Worm (Caenorhabditis elegans) whole organism, early embryonic: ENCODE results near the gene srsx-19.

Experiments used
- B0310.2 ChIP-seq: sonication (generic microtip); optimal IDR thresholded peaks from 2 replicates; lab custom pipeline; 2016; ENCODE audit warnings: mild to moderate bottlenecking, missing genetic modification characterization, missing compliant biosample characterization
- aly-1 ChIP-seq: sonication (generic microtip); optimal IDR thresholded peaks from 2 replicates; lab custom pipeline; 2016; ENCODE audit warnings: missing genetic modification characterization, missing compliant biosample characterization
- ama-1 ChIP-seq: fragments of 150-350 bp; optimal IDR thresholded peaks from 2 replicates; lab custom pipeline; 2014
- ceh-13 ChIP-seq: fragments of 200-800 bp; sonication (Bioruptor generic); optimal IDR thresholded peaks from 2 replicates; lab custom pipeline; 2018; ENCODE audit warnings: mild to moderate bottlenecking, missing genetic modification characterization, missing compliant biosample characterization
- ceh-36 ChIP-seq: sonication (generic microtip); optimal IDR thresholded peaks from 2 replicates; lab custom pipeline; 2016; ENCODE audit warnings: missing genetic modification characterization, inconsistent platforms, missing compliant biosample characterization
- ets-7 ChIP-seq: sonication (generic microtip); optimal IDR thresholded peaks from 2 replicates; lab custom pipeline; 2016; ENCODE audit warnings: missing genotype, missing genetic modification characterization, missing compliant biosample characterization
- flt-1 ChIP-seq: fragments of 200-800 bp; sonication (Bioruptor generic); IDR thresholded peaks from 2 replicates; pipeline ENCODE4 v1.3.6; 2022; ENCODE audit warnings: missing genetic modification characterization, missing compliant biosample characterization
- hmbx-1 ChIP-seq: sonication (generic microtip); optimal IDR thresholded peaks from 2 replicates; lab custom pipeline; 2016; ENCODE audit warnings: mild to moderate bottlenecking, missing genetic modification characterization, missing compliant biosample characterization
- hmg-4 ChIP-seq: fragments of 200-800 bp; sonication (Bioruptor generic); optimal IDR thresholded peaks from 2 replicates; lab custom pipeline; 2018; ENCODE audit warnings: mild to moderate bottlenecking, missing genetic modification characterization, missing compliant biosample characterization
- hnd-1 ChIP-seq: sonication (generic microtip); optimal IDR thresholded peaks from 2 replicates; lab custom pipeline; 2016; ENCODE audit warnings: missing genetic modification characterization, missing compliant biosample characterization
- scrt-1 ChIP-seq: fragments of 200-800 bp; sonication (Bioruptor generic); IDR thresholded peaks from 2 replicates; pipeline ENCODE4 v1.3.6; 2022; ENCODE audit warnings: missing genetic modification characterization, missing compliant biosample characterization
- sea-1 ChIP-seq: fragments of 200-800 bp; sonication (Bioruptor generic); conservative IDR thresholded peaks from 2 replicates; pipeline ENCODE4 v1.3.6; 2022; ENCODE audit warnings: missing genetic modification characterization, missing compliant biosample characterization
- tbx-11 ChIP-seq: fragments of 200-800 bp; sonication (Bioruptor generic); IDR thresholded peaks from 2 replicates; pipeline ENCODE4 v1.3.6; 2022; ENCODE audit warnings: missing genetic modification characterization, missing compliant biosample characterization
- tbx-37 ChIP-seq: fragments of 200-800 bp; sonication (Bioruptor generic); conservative IDR thresholded peaks from 2 replicates; pipeline ENCODE4 v1.3.6; 2022; ENCODE audit warnings: missing genetic modification reagents, missing genetic modification characterization, missing compliant biosample characterization

DNA sequence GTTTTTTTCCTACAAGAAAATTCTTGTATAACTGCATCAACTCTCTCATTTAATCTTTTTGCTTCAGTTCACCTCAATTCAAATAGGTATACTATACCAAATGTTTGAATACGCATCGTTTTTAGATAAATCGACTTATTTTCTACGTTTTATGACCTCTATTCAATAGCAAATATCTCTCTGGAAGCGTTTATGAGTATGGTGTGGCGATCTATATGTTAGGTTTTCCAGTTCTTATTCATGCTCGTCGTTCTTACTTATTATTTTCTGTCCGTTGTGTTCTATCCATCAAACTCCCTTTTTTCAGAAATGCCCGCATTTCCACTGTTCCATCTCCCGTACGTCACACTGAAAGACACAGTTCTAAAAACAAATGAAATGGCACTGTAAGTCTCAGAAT, 6.9 kb upstream of the srsx-19 start, which contains the start of gene T22G5.3:
- no peak for TF ChIP-seq aly-1 (tag; lab: Kevin White, UChicago)
- TF ChIP-seq ceh-36 (tag; lab: Kevin White, UChicago): no peak
- no peak for TF ChIP-seq hnd-1 (tag; lab: Kevin White, UChicago)
- TF ChIP-seq B0310.2 (tag; lab: Kevin White, UChicago): no peak
- TF ChIP-seq ama-1: no peak
- TF ChIP-seq hmg-4 (GFP tag; lab: Kevin White, UChicago): no peak
- no peak for TF ChIP-seq ceh-13 (GFP tag; lab: Kevin White, UChicago)
- TF ChIP-seq flt-1 (GFP tag; lab: Robert Waterston, UW): no peak
- TF ChIP-seq ets-7 (tag; lab: Kevin White, UChicago): no peak
- no peak for TF ChIP-seq scrt-1 (GFP tag; lab: Robert Waterston, UW)
- no peak for TF ChIP-seq sea-1 (GFP tag; lab: Robert Waterston, UW)
- no peak for TF ChIP-seq tbx-37
- no peak for TF ChIP-seq tbx-11 (GFP tag; lab: Robert Waterston, UW)
- TF ChIP-seq hmbx-1: no peak
